Fruit fly (Drosophila melanogaster) whole organism, embryonic: ENCODE data around the gene BtbVII.

Source experiments
- Adf1 ChIP-seq: fragments of 200-800 bp; sonication (Bioruptor generic); IDR thresholded peaks from 2 replicates; pipeline ENCODE4 v1.3.6; 2022; ENCODE audit warnings: missing biosample characterization, missing genetic modification characterization
- CG10147 ChIP-seq: fragments of 200-800 bp; sonication (Bioruptor generic); optimal IDR thresholded peaks from 2 replicates; lab custom pipeline; 2019; ENCODE audit warnings: missing biosample characterization, mild to moderate bottlenecking, missing genetic modification characterization, moderate library complexity
- CG1024 ChIP-seq: fragments of 200-800 bp; sonication (Bioruptor generic); IDR thresholded peaks from 2 replicates; pipeline ENCODE4 v1.3.6; 2022; ENCODE audit warnings: missing biosample characterization, missing genetic modification characterization
- CG10959 ChIP-seq: fragments of 200-800 bp; sonication (Bioruptor generic); IDR thresholded peaks from 2 replicates; pipeline ENCODE4 v1.3.6; 2022; ENCODE audit warnings: missing biosample characterization, missing genetic modification characterization
- CG13287 ChIP-seq: fragments of 200-800 bp; sonication (Bioruptor generic); IDR thresholded peaks from 2 replicates; pipeline ENCODE4 v1.3.6; 2022; ENCODE audit warnings: missing biosample characterization, missing genetic modification characterization; ENCODE audit not compliant: partially characterized antibody
- CG16779 ChIP-seq: fragments of 200-800 bp; sonication (Bioruptor generic); IDR thresholded peaks from 2 replicates; pipeline ENCODE4 v1.3.6; 2022; ENCODE audit warnings: missing biosample characterization, missing genetic modification characterization
- CG18476 ChIP-seq: fragments of 200-800 bp; sonication (Bioruptor generic); optimal IDR thresholded peaks from 2 replicates; lab custom pipeline; 2016; ENCODE audit warnings: missing biosample characterization, mild to moderate bottlenecking, missing genetic modification characterization
- CG18599 ChIP-seq: fragments of 200-800 bp; sonication (Bioruptor generic); optimal IDR thresholded peaks from 3 replicates; lab custom pipeline; 2017; ENCODE audit warnings: missing biosample characterization, missing genetic modification characterization, mild to moderate bottlenecking, moderate library complexity, missing genetic modification reagents
- CG2129 ChIP-seq: fragments of 200-800 bp; sonication (Bioruptor generic); IDR thresholded peaks from 2 replicates; pipeline ENCODE4 v1.3.6; 2022; ENCODE audit warnings: missing biosample characterization, missing genetic modification characterization; ENCODE audit not compliant: partially characterized antibody
- CG2875 ChIP-seq: fragments of 200-800 bp; sonication (Bioruptor generic); optimal IDR thresholded peaks from 2 replicates; lab custom pipeline; 2017; ENCODE audit warnings: missing biosample characterization, mild to moderate bottlenecking, missing genetic modification characterization, missing genetic modification reagents
- CG33557 ChIP-seq: fragments of 200-800 bp; sonication (Bioruptor generic); optimal IDR thresholded peaks from 2 replicates; lab custom pipeline; 2019; ENCODE audit warnings: missing biosample characterization, mild to moderate bottlenecking, missing genetic modification characterization, moderate library complexity
- CG4360 ChIP-seq: fragments of 200-800 bp; sonication (Bioruptor generic); IDR thresholded peaks from 2 replicates; pipeline ENCODE4 v1.3.6; 2022; ENCODE audit warnings: missing biosample characterization, missing genetic modification characterization
- CG4854 ChIP-seq: fragments of 200-800 bp; sonication (Bioruptor generic); optimal IDR thresholded peaks from 2 replicates; lab custom pipeline; 2016; ENCODE audit warnings: missing biosample characterization, missing genetic modification characterization, inconsistent platforms
- CG5180 ChIP-seq: fragments of 200-800 bp; sonication (Bioruptor generic); optimal IDR thresholded peaks from 3 replicates; lab custom pipeline; 2017; ENCODE audit warnings: missing biosample characterization, missing genetic modification characterization, mild to moderate bottlenecking, moderate library complexity, missing genetic modification reagents
- CG9437 ChIP-seq: fragments of 200-800 bp; sonication (Bioruptor generic); optimal IDR thresholded peaks from 2 replicates; lab custom pipeline; 2018; ENCODE audit warnings: missing biosample characterization, mild to moderate bottlenecking, missing genetic modification characterization
- D19A ChIP-seq: fragments of 200-800 bp; optimal IDR thresholded peaks from 3 replicates; lab custom pipeline; 2019; ENCODE audit warnings: missing biosample characterization, mild to moderate bottlenecking, missing genetic modification characterization, moderate library complexity
- Dad ChIP-seq: fragments of 200-800 bp; sonication (Bioruptor generic); optimal IDR thresholded peaks from 3 replicates; lab custom pipeline; 2016; ENCODE audit warnings: missing biosample characterization, missing genetic modification characterization
- Dip3 ChIP-seq: fragments of 200-800 bp; sonication (Bioruptor generic); optimal IDR thresholded peaks from 3 replicates; lab custom pipeline; 2016; ENCODE audit warnings: missing biosample characterization, missing genetic modification characterization
- Ets65A ChIP-seq: fragments of 200-800 bp; sonication (Bioruptor generic); peaks from one replicate; lab custom pipeline; 2016; ENCODE audit warnings: missing biosample characterization, missing genetic modification characterization
- Ets97D ChIP-seq: fragments of 200-800 bp; sonication (Bioruptor generic); optimal IDR thresholded peaks from 3 replicates; lab custom pipeline; 2016; ENCODE audit warnings: missing biosample characterization, missing genetic modification characterization
- GATAe ChIP-seq: fragments of 200-800 bp; sonication (Bioruptor generic); conservative IDR thresholded peaks from 2 replicates; pipeline ENCODE4 v1.3.6; 2022; ENCODE audit warnings: missing biosample characterization, missing genetic modification characterization
- Hr78 ChIP-seq, 2 experiments: fragments of 200-800 bp in 1 of 2; fragments of >200 bp in 1 of 2; sonication (Bioruptor generic) in 1 of 2; optimal IDR thresholded peaks; 2 replicates each; lab custom pipeline; 2017 to 2019; ENCODE audit warnings: missing biosample characterization in 2 of 2, missing genetic modification characterization in 2 of 2, mild to moderate bottlenecking in 1 of 2, moderate library complexity in 1 of 2
- MESR4 ChIP-seq: fragments of 200-800 bp; sonication (Bioruptor generic); optimal IDR thresholded peaks from 2 replicates; lab custom pipeline; 2018; ENCODE audit warnings: missing biosample characterization, mild to moderate bottlenecking, missing genetic modification characterization, moderate library complexity
- MTF-1 ChIP-seq: fragments of 200-800 bp; sonication (Bioruptor generic); optimal IDR thresholded peaks from 2 replicates; lab custom pipeline; 2018; ENCODE audit warnings: missing biosample characterization, mild to moderate bottlenecking, missing genetic modification characterization, borderline replicate concordance
- Med ChIP-seq: fragments of 200-800 bp; sonication (Bioruptor generic); peaks from one replicate; lab custom pipeline; 2016; ENCODE audit warnings: missing biosample characterization, missing genetic modification characterization, mild to moderate bottlenecking, inconsistent platforms, moderate library complexity
- Sry-δ ChIP-seq: fragments of 200-800 bp; sonication (Bioruptor generic); optimal IDR thresholded peaks from 2 replicates; lab custom pipeline; 2016; ENCODE audit warnings: missing biosample characterization, missing genetic modification characterization
- cato ChIP-seq: fragments of 200-800 bp; sonication (Bioruptor generic); optimal IDR thresholded peaks from 2 replicates; lab custom pipeline; 2016; ENCODE audit warnings: missing biosample characterization, missing genetic modification characterization, borderline replicate concordance
- gcm ChIP-seq: fragments of 200-800 bp; sonication (Bioruptor generic); optimal IDR thresholded peaks from 2 replicates; lab custom pipeline; 2019; ENCODE audit warnings: missing biosample characterization, mild to moderate bottlenecking, missing genetic modification characterization, moderate library complexity
- hb ChIP-seq: fragments of 200-800 bp; sonication (Bioruptor generic); IDR thresholded peaks from 3 replicates; pipeline ENCODE4 v1.3.6; 2022; ENCODE audit warnings: missing biosample characterization, missing genetic modification characterization; ENCODE audit not compliant: partially characterized antibody
- hth ChIP-seq: fragments of >200 bp; optimal IDR thresholded peaks from 2 replicates; lab custom pipeline; 2017; ENCODE audit warnings: inconsistent platforms
- jumu ChIP-seq: fragments of 200-800 bp; sonication (Bioruptor generic); optimal IDR thresholded peaks from 3 replicates; lab custom pipeline; 2016; ENCODE audit warnings: missing biosample characterization, missing genetic modification characterization
- lbe ChIP-seq: fragments of 200-800 bp; sonication (Bioruptor generic); optimal IDR thresholded peaks from 2 replicates; lab custom pipeline; 2016; ENCODE audit warnings: missing biosample characterization, mild to moderate bottlenecking, missing genetic modification characterization
- lmd ChIP-seq: fragments of 200-800 bp; sonication (Bioruptor generic); IDR thresholded peaks from 2 replicates; pipeline ENCODE4 v1.3.6; 2022; ENCODE audit warnings: missing biosample characterization, missing genetic modification characterization
- lov ChIP-seq, 2 experiments: fragments of 200-800 bp in 1 of 2; fragments of >200 bp in 1 of 2; sonication (Bioruptor generic) in 1 of 2; IDR thresholded peaks in 1 of 2; optimal IDR thresholded peaks in 1 of 2; 2 replicates in 1 of 2; 3 replicates in 1 of 2; pipeline versions ENCODE4 v1.3.6 to Lab custom; 2017 to 2022; ENCODE audit warnings: missing biosample characterization in 1 of 2, missing genetic modification characterization in 1 of 2
- mam ChIP-seq: fragments of 200-800 bp; sonication (Bioruptor generic); optimal IDR thresholded peaks from 3 replicates; lab custom pipeline; 2016; ENCODE audit warnings: missing biosample characterization, missing genetic modification characterization
- mld ChIP-seq: fragments of 200-800 bp; sonication (Bioruptor generic); IDR thresholded peaks from 3 replicates; pipeline ENCODE4 v1.3.6; 2022; ENCODE audit warnings: missing biosample characterization, missing genetic modification characterization; ENCODE audit not compliant: partially characterized antibody
- nerfin-1 ChIP-seq: fragments of 200-800 bp; sonication (Bioruptor generic); optimal IDR thresholded peaks from 3 replicates; lab custom pipeline; 2019; ENCODE audit warnings: missing biosample characterization, mild to moderate bottlenecking, missing genetic modification characterization, moderate library complexity
- peb ChIP-seq: fragments of 200-800 bp; sonication (Bioruptor generic); IDR thresholded peaks from 2 replicates; pipeline ENCODE4 v1.3.6; 2022; ENCODE audit warnings: missing biosample characterization, missing genetic modification characterization
- phol ChIP-seq: fragments of 200-800 bp; sonication (Bioruptor generic); optimal IDR thresholded peaks from 3 replicates; lab custom pipeline; 2018; ENCODE audit warnings: missing biosample characterization, mild to moderate bottlenecking, missing genetic modification characterization, moderate library complexity
- prd ChIP-seq, 3 experiments: fragments of >200 bp in 2 of 3; fragments of 200-800 bp in 1 of 3; sonication (Bioruptor generic) in 1 of 3; optimal IDR thresholded peaks in 2 of 3; IDR thresholded peaks in 1 of 3; 2 replicates in 2 of 3; 3 replicates in 1 of 3; pipeline versions ENCODE4 v1.3.6 to Lab custom; 2017 to 2022; ENCODE audit warnings: missing biosample characterization in 1 of 3, missing genetic modification characterization in 1 of 3
- pzg ChIP-seq: fragments of 200-800 bp; sonication (Bioruptor generic); optimal IDR thresholded peaks from 3 replicates; lab custom pipeline; 2018; ENCODE audit warnings: missing biosample characterization, mild to moderate bottlenecking, missing genetic modification characterization, moderate library complexity
- ranshi ChIP-seq: fragments of 200-800 bp; sonication (Bioruptor generic); IDR thresholded peaks from 2 replicates; pipeline ENCODE4 v1.3.6; 2022; ENCODE audit warnings: missing biosample characterization, missing genetic modification characterization
- sna ChIP-seq: fragments of 200-800 bp; sonication (Bioruptor generic); IDR thresholded peaks from 2 replicates; pipeline ENCODE4 v1.3.6; 2022; ENCODE audit warnings: missing biosample characterization, missing genetic modification characterization; ENCODE audit not compliant: partially characterized antibody
- stwl ChIP-seq: fragments of 200-800 bp; sonication (Bioruptor generic); optimal IDR thresholded peaks from 3 replicates; lab custom pipeline; 2018; ENCODE audit warnings: missing biosample characterization, mild to moderate bottlenecking, missing genetic modification characterization, moderate library complexity
- trem ChIP-seq: fragments of 200-800 bp; optimal IDR thresholded peaks from 3 replicates; lab custom pipeline; 2019; ENCODE audit warnings: missing biosample characterization, mild to moderate bottlenecking, missing genetic modification characterization, moderate library complexity
- unc-4 ChIP-seq: fragments of 200-800 bp; sonication (Bioruptor generic); IDR thresholded peaks from 2 replicates; pipeline ENCODE4 v1.3.6; 2022; ENCODE audit warnings: missing biosample characterization, missing genetic modification characterization; ENCODE audit not compliant: partially characterized antibody
- vvl ChIP-seq: fragments of 200-800 bp; sonication (Bioruptor generic); IDR thresholded peaks from 2 replicates; pipeline ENCODE4 v1.3.6; 2022; ENCODE audit warnings: missing biosample characterization, missing genetic modification characterization
- zen ChIP-seq: fragments of 200-800 bp; sonication (Bioruptor generic); optimal IDR thresholded peaks from 3 replicates; lab custom pipeline; 2018; ENCODE audit warnings: missing biosample characterization, mild to moderate bottlenecking, missing genetic modification characterization, moderate library complexity

The BtbVII gene

dm6 chr3L:3161968-3162367 lies 13.5 kb downstream of the BtbVII start, which contains the start of gene rasp (continued):
- peak; percentile 27 for TF ChIP-seq pzg (GFP tag; lab: Kevin White, UChicago)
- TF ChIP-seq unc-4 (GFP tag; lab: Robert Waterston, UW): peak; percentile 45
- TF ChIP-seq peb (GFP tag; lab: Robert Waterston, UW): no peak
- TF ChIP-seq CG33557: no peak
- TF ChIP-seq Sry-δ (GFP tag; lab: Kevin White, UChicago): peak; percentile 79
- peak; percentile 11 for TF ChIP-seq trem (tag; lab: Kevin White, UChicago)
- peak; percentile 47 for TF ChIP-seq CG2129 (GFP tag; lab: Robert Waterston, UW)
- TF ChIP-seq gcm (GFP tag; lab: Kevin White, UChicago): no peak
- TF ChIP-seq MTF-1: no peak
- peak; percentile 34 for TF ChIP-seq nerfin-1 (tag; lab: Kevin White, UChicago)
- peak; percentile 49 for TF ChIP-seq CG13287 (GFP tag; lab: Robert Waterston, UW)
- no peak for TF ChIP-seq CG16779 (GFP tag; lab: Robert Waterston, UW)
- TF ChIP-seq Med (GFP tag; lab: Kevin White, UChicago): peak; percentile 44
- TF ChIP-seq Hr78 (GFP tag; optimal IDR thresholded peaks at IDR 0.05; lab: Kevin White, UChicago): no peak
- peak; percentile 33 for TF ChIP-seq stwl (tag; lab: Kevin White, UChicago)
- TF ChIP-seq Adf1 (GFP tag; lab: Robert Waterston, UW): no peak
- peak; percentile 10 for TF ChIP-seq zen (tag; lab: Kevin White, UChicago)
- TF ChIP-seq MESR4 (GFP tag; lab: Kevin White, UChicago): peak; percentile 48
- TF ChIP-seq CG18476 (GFP tag; lab: Kevin White, UChicago): no peak
- TF ChIP-seq sna: 0 out of 2 replicates have a peak, but pooled peaks have one; percentile 29
- TF ChIP-seq CG2875 (GFP tag; lab: Kevin White, UChicago): no peak

- no peak for TF ChIP-seq lov (optimal IDR thresholded peaks at IDR 0.05; lab: Kevin White, UChicago)
- no peak for TF ChIP-seq lov (GFP tag; IDR thresholded peaks at IDR 0.05; lab: Robert Waterston, UW)
- TF ChIP-seq CG10147 (GFP tag; lab: Kevin White, UChicago): no peak
- no peak for TF ChIP-seq mld
- no peak for TF ChIP-seq CG10959 (GFP tag; lab: Robert Waterston, UW)
- TF ChIP-seq vvl (GFP tag; lab: Robert Waterston, UW): no peak
- no peak for TF ChIP-seq CG4360
- TF ChIP-seq lbe (GFP tag; lab: Kevin White, UChicago): no peak
- no peak for TF ChIP-seq Dip3 (GFP tag; lab: Kevin White, UChicago)
- TF ChIP-seq phol: no peak
- no peak for TF ChIP-seq mam (GFP tag; lab: Kevin White, UChicago)
- TF ChIP-seq, all 482 proteins: peak for 0
Observed at dm6 chr3L:3162584-3162983, 14.1 kb downstream of the BtbVII start.

dm6 chr3L:3164951-3165350 lies 16.5 kb downstream of the BtbVII start, which contains the start of gene CG32280:
TSS of gene CG32280 (plus strand) at chr3L:3165181.
- no peak for TF ChIP-seq cato (GFP tag; lab: Kevin White, UChicago)
- TF ChIP-seq hb: peak; percentile 73
- peak; percentile 32 for TF ChIP-seq Dad (GFP tag; lab: Kevin White, UChicago)
- no peak for TF ChIP-seq hth (lab: Kevin White, UChicago)
- TF ChIP-seq prd (optimal IDR thresholded peaks at IDR 0.05; lab: Kevin White, UChicago): no peak
- TF ChIP-seq prd (GFP tag; IDR thresholded peaks at IDR 0.05; lab: Robert Waterston, UW): no peak
- peak; percentile 38 for TF ChIP-seq Ets97D (GFP tag; lab: Kevin White, UChicago)
- peak; percentile 17; the same call in 1 of the 2 replicates for TF ChIP-seq lmd
- no peak for TF ChIP-seq CG18599
- TF ChIP-seq jumu (GFP tag; lab: Kevin White, UChicago): peak; percentile 21
- no peak for TF ChIP-seq CG1024 (GFP tag; lab: Robert Waterston, UW)
- no peak for TF ChIP-seq CG9437 (GFP tag; lab: Kevin White, UChicago)
- no peak for TF ChIP-seq CG5180 (GFP tag; lab: Kevin White, UChicago)
- TF ChIP-seq Ets65A (GFP tag; lab: Kevin White, UChicago): no peak
- TF ChIP-seq D19A (tag; lab: Kevin White, UChicago): peak; percentile 17
- TF ChIP-seq CG4854 (GFP tag; lab: Kevin White, UChicago): no peak
- TF ChIP-seq GATAe (GFP tag; lab: Robert Waterston, UW): no peak
- TF ChIP-seq ranshi (GFP tag; lab: Robert Waterston, UW): no peak
